Worm (Caenorhabditis elegans): Measurements from ENCODE around the gene appg-1.

Gene appg-1

DNA sequence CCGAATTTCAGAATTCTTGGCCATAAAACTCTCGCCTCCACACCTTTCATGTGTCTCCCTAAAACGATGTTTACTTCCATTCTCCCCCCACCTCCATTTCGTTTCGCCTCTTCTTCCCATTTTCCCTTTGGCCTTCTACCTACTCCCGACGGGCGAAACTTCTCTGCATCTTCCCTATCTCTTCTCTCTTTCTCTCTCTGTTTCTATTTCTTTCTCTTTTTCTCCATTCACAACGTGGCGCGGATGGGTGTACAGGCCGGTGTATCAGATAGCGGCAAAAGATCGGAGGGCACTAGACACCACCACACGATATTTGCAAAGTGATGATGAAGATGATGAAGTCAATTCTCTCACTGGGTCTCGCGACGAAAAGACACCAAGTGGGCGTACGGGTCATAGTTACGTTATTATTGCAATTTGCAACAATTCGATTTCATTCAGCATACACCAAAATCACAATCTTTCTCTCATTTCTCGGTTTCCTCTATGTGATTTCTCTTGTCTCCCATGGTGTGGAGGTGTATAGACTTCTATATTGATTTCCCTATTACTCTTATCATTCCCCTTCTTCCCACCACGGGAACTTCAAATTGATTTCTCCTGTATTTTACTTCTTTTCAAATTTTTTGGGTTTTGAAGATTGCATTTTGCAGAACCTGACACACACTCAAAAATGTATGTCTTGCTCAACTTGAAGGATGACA is 59.0 kb downstream of the appg-1 start, which contains the start of gene ztf-27 (continued):
- TF ChIP-seq efl-1 (optimal IDR thresholded peaks at IDR 0.05), result peak; percentile 18 to 22
- peak in 1 of 2 experiments; percentile 92 for TF ChIP-seq efl-1 (GFP tag; optimal IDR thresholded peaks at IDR 0.05 in 1 of 2)
- TF ChIP-seq fos-1 (tag; optimal IDR thresholded peaks at IDR 0.05), result no peak
- peak; percentile 53 for TF ChIP-seq snu-23 (GFP tag; optimal IDR thresholded peaks at IDR 0.05)
- no peak for TF ChIP-seq lin-39 (tag; optimal IDR thresholded peaks at IDR 0.05)
- TF ChIP-seq elt-3 (tag; optimal IDR thresholded peaks at IDR 0.05), result peak in 2 of 6 experiments; percentile 38 to 42
- TF ChIP-seq ama-1 (optimal IDR thresholded peaks at IDR 0.05), result no peak
- TF ChIP-seq ceh-90 (tag; optimal IDR thresholded peaks at IDR 0.05), result no peak
- no peak for TF ChIP-seq ztf-4 (tag; optimal IDR thresholded peaks at IDR 0.05)
- peak; percentile 69 for TF ChIP-seq lin-14 (GFP tag; optimal IDR thresholded peaks at IDR 0.05)
- TF ChIP-seq rnt-1 (tag; optimal IDR thresholded peaks at IDR 0.05), result peak; percentile 51
- TF ChIP-seq pag-3 (tag; optimal IDR thresholded peaks at IDR 0.05; ENCODE audit: borderline replicate concordance, insufficient read depth), result no peak
- TF ChIP-seq hlh-17 (GFP tag; optimal IDR thresholded peaks at IDR 0.05; ENCODE audit: borderline replicate concordance), result no peak
- TF ChIP-seq skn-1 (tag; optimal IDR thresholded peaks at IDR 0.05), result peak; percentile 30
- peak; percentile 88 for TF ChIP-seq nhr-85 (tag)
- TF ChIP-seq alr-1 (tag; optimal IDR thresholded peaks at IDR 0.05; ENCODE audit: borderline replicate concordance), result no peak
- TF ChIP-seq C34B4.2 (tag; optimal IDR thresholded peaks at IDR 0.05), result no peak
- no peak for TF ChIP-seq ceh-8 (GFP tag; optimal IDR thresholded peaks at IDR 0.05)
- no peak for TF ChIP-seq hpl-2 (GFP tag; optimal IDR thresholded peaks at IDR 0.05)
- no peak for TF ChIP-seq isw-1 (GFP tag; IDR thresholded peaks at IDR 0.05)
- no peak for TF ChIP-seq pqm-1 (tag; optimal IDR thresholded peaks at IDR 0.05)
- no peak for TF ChIP-seq fkh-10 (GFP tag; optimal IDR thresholded peaks at IDR 0.05)
- TF ChIP-seq swsn-7 (tag; optimal IDR thresholded peaks at IDR 0.05), result peak; percentile 14
- TF ChIP-seq C16A3.4 (tag; optimal IDR thresholded peaks at IDR 0.05), result no peak
- TF ChIP-seq pax-3 (tag; optimal IDR thresholded peaks at IDR 0.05), result no peak
- TF ChIP-seq egl-13 (tag; optimal IDR thresholded peaks at IDR 0.05), result no peak
- TF ChIP-seq nhr-84 (tag; optimal IDR thresholded peaks at IDR 0.05), result no peak
- TF ChIP-seq nhr-237 (tag; optimal IDR thresholded peaks at IDR 0.05), result no peak
- TF ChIP-seq grh-1 (GFP tag; IDR thresholded peaks at IDR 0.05), result no peak
- TF ChIP-seq ces-1 (GFP tag; optimal IDR thresholded peaks at IDR 0.05), result no peak
- peak in 1 of 2 experiments; percentile 56 for TF ChIP-seq mdl-1 (tag; optimal IDR thresholded peaks at IDR 0.05)
- TF ChIP-seq mef-2 (tag; optimal IDR thresholded peaks at IDR 0.05), result no peak
- peak; percentile 28 for TF ChIP-seq jun-1 (tag; optimal IDR thresholded peaks at IDR 0.05)
- TF ChIP-seq zag-1 (tag; optimal IDR thresholded peaks at IDR 0.05), result no peak
- no peak for TF ChIP-seq unc-98 (GFP tag; IDR thresholded peaks at IDR 0.05)
- TF ChIP-seq unc-62 (GFP tag; optimal IDR thresholded peaks at IDR 0.05), result no peak
- TF ChIP-seq elt-2 (tag; optimal IDR thresholded peaks at IDR 0.05), result no peak
- peak; percentile 37 for TF ChIP-seq nhr-19 (GFP tag; conservative IDR thresholded peaks at IDR 0.05)
- TF ChIP-seq ceh-88 (GFP tag; IDR thresholded peaks at IDR 0.05), result no peak
- TF ChIP-seq Y116A8C.19 (tag; optimal IDR thresholded peaks at IDR 0.05; ENCODE audit: borderline replicate concordance), result no peak
- TF ChIP-seq C04F5.9 (tag; optimal IDR thresholded peaks at IDR 0.05), result no peak
- TF ChIP-seq dsc-1 (tag; optimal IDR thresholded peaks at IDR 0.05), result no peak
- no peak for TF ChIP-seq ets-5 (GFP tag; IDR thresholded peaks at IDR 0.05)
- peak; percentile 18 for TF ChIP-seq lir-3 (tag; optimal IDR thresholded peaks at IDR 0.05; ENCODE audit: poor library complexity)
- no peak for TF ChIP-seq vab-15 (tag; optimal IDR thresholded peaks at IDR 0.05)
- no peak for TF ChIP-seq unc-86 (tag; optimal IDR thresholded peaks at IDR 0.05)
- no peak for TF ChIP-seq fkh-8 (tag; optimal IDR thresholded peaks at IDR 0.05)
- peak; percentile 38 for TF ChIP-seq nhr-90 (tag; optimal IDR thresholded peaks at IDR 0.05; ENCODE audit: poor library complexity)
- TF ChIP-seq snpc-4 (tag; optimal IDR thresholded peaks at IDR 0.05), result no peak
- TF ChIP-seq F16B12.6 (tag; optimal IDR thresholded peaks at IDR 0.05), result no peak
- no peak for TF ChIP-seq lin-13 (GFP tag; optimal IDR thresholded peaks at IDR 0.05)
- TF ChIP-seq sptf-1 (tag; optimal IDR thresholded peaks at IDR 0.05), result no peak
- TF ChIP-seq tlp-1 (tag; optimal IDR thresholded peaks at IDR 0.05), result no peak

Measured in whole organism, L1 larva.